Fruit fly (Drosophila melanogaster) whole organism, embryonic: ENCODE results near the gene CG14400.
A peak's percentile ranks its signal among the peaks of the same experiment; 100 is the strongest.

Experiments
- Antp ChIP-seq: fragments of 200-800 bp; sonication (Bioruptor generic); optimal IDR thresholded peaks from 3 replicates; lab custom pipeline; 2016; ENCODE audit warnings: missing biosample characterization, missing genetic modification characterization
- BEAF-32 ChIP-seq: fragments of 200-800 bp; sonication (Bioruptor generic); optimal IDR thresholded peaks from 3 replicates; lab custom pipeline; 2017; ENCODE audit warnings: missing biosample characterization, missing genetic modification characterization, mild to moderate bottlenecking, moderate library complexity, missing genetic modification reagents
- CG10209 ChIP-seq: fragments of 200-800 bp; sonication (Bioruptor generic); optimal IDR thresholded peaks from 3 replicates; lab custom pipeline; 2017; ENCODE audit warnings: missing biosample characterization, mild to moderate bottlenecking, missing genetic modification characterization, missing genetic modification reagents
- CG11723 ChIP-seq: fragments of 200-800 bp; sonication (Bioruptor generic); optimal IDR thresholded peaks from 2 replicates; lab custom pipeline; 2017; ENCODE audit warnings: missing biosample characterization, mild to moderate bottlenecking, missing genetic modification characterization
- CG12104 ChIP-seq: fragments of 200-800 bp; sonication (Bioruptor generic); optimal IDR thresholded peaks from 3 replicates; lab custom pipeline; 2016; ENCODE audit warnings: missing biosample characterization, missing genetic modification characterization
- CG12744 ChIP-seq: fragments of 200-800 bp; sonication (Bioruptor generic); optimal IDR thresholded peaks from 2 replicates; lab custom pipeline; 2016; ENCODE audit warnings: missing biosample characterization, missing genetic modification characterization
- CG12769 ChIP-seq: fragments of 200-800 bp; sonication (Bioruptor generic); optimal IDR thresholded peaks from 2 replicates; lab custom pipeline; 2019; ENCODE audit warnings: missing biosample characterization, mild to moderate bottlenecking, missing genetic modification characterization, moderate library complexity
- CG12942 ChIP-seq: fragments of 200-800 bp; sonication (Bioruptor generic); optimal IDR thresholded peaks from 3 replicates; lab custom pipeline; 2016; ENCODE audit warnings: missing biosample characterization, missing genetic modification characterization
- CG14860 ChIP-seq: fragments of 200-800 bp; sonication (Bioruptor generic); IDR thresholded peaks from 3 replicates; pipeline ENCODE4 v1.3.6; 2022; ENCODE audit warnings: missing biosample characterization, missing genetic modification characterization; ENCODE audit not compliant: partially characterized antibody
- CG17829 ChIP-seq: fragments of 200-800 bp; optimal IDR thresholded peaks from 2 replicates; lab custom pipeline; 2019; ENCODE audit warnings: missing biosample characterization, mild to moderate bottlenecking, missing genetic modification characterization, moderate library complexity
- CG1832 ChIP-seq: fragments of 200-800 bp; sonication (Bioruptor generic); optimal IDR thresholded peaks from 2 replicates; lab custom pipeline; 2017; ENCODE audit warnings: missing biosample characterization, mild to moderate bottlenecking, missing genetic modification characterization, inconsistent platforms
- CG2129 ChIP-seq: fragments of 200-800 bp; sonication (Bioruptor generic); IDR thresholded peaks from 2 replicates; pipeline ENCODE4 v1.3.6; 2022; ENCODE audit warnings: missing biosample characterization, missing genetic modification characterization; ENCODE audit not compliant: partially characterized antibody
- CG31224 ChIP-seq: fragments of 200-800 bp; sonication (Bioruptor generic); IDR thresholded peaks from 2 replicates; pipeline ENCODE4 v1.3.6; 2022; ENCODE audit warnings: missing biosample characterization, missing genetic modification characterization
- CG5180 ChIP-seq: fragments of 200-800 bp; sonication (Bioruptor generic); optimal IDR thresholded peaks from 3 replicates; lab custom pipeline; 2017; ENCODE audit warnings: missing biosample characterization, missing genetic modification characterization, mild to moderate bottlenecking, moderate library complexity, missing genetic modification reagents
- CG6689 ChIP-seq: fragments of 200-800 bp; sonication (Bioruptor generic); IDR thresholded peaks from 2 replicates; pipeline ENCODE4 v1.3.6; 2022; ENCODE audit warnings: missing biosample characterization, missing genetic modification characterization
- CG7839 ChIP-seq: fragments of 200-800 bp; sonication (Bioruptor generic); optimal IDR thresholded peaks from 3 replicates; lab custom pipeline; 2018; ENCODE audit warnings: missing biosample characterization, mild to moderate bottlenecking, missing genetic modification characterization, moderate library complexity
- CG8388 ChIP-seq: fragments of 200-800 bp; sonication (Bioruptor generic); optimal IDR thresholded peaks from 2 replicates; lab custom pipeline; 2019; ENCODE audit warnings: missing biosample characterization, mild to moderate bottlenecking, missing genetic modification characterization, moderate library complexity
- CG9437 ChIP-seq: fragments of 200-800 bp; sonication (Bioruptor generic); optimal IDR thresholded peaks from 2 replicates; lab custom pipeline; 2018; ENCODE audit warnings: missing biosample characterization, mild to moderate bottlenecking, missing genetic modification characterization
- CHES-1-like ChIP-seq: fragments of 200-800 bp; sonication (Bioruptor generic); optimal IDR thresholded peaks from 2 replicates; lab custom pipeline; 2016; ENCODE audit warnings: missing biosample characterization, missing genetic modification characterization
- CTCF ChIP-seq: fragments of 200-800 bp; sonication (Bioruptor generic); optimal IDR thresholded peaks from 2 replicates; lab custom pipeline; 2017; ENCODE audit warnings: missing biosample characterization, mild to moderate bottlenecking, missing genetic modification characterization, moderate library complexity
- Chrac-16 ChIP-seq: fragments of 200-800 bp; sonication (Bioruptor generic); optimal IDR thresholded peaks from 3 replicates; lab custom pipeline; 2016; ENCODE audit warnings: missing biosample characterization, missing genetic modification characterization
- Deaf1 ChIP-seq: fragments of 200-800 bp; optimal IDR thresholded peaks from 3 replicates; lab custom pipeline; 2019; ENCODE audit warnings: missing biosample characterization, mild to moderate bottlenecking, missing genetic modification characterization, moderate library complexity
- Dll ChIP-seq: fragments of 200-800 bp; sonication (Bioruptor generic); IDR thresholded peaks from 4 replicates; pipeline ENCODE4 v1.3.6; 2022; ENCODE audit warnings: missing biosample characterization, missing genetic modification characterization; ENCODE audit not compliant: partially characterized antibody
- Dref ChIP-seq: fragments of 200-800 bp; sonication (Bioruptor generic); IDR thresholded peaks from 2 replicates; pipeline ENCODE4 v1.3.6; 2022; ENCODE audit warnings: missing biosample characterization, missing genetic modification characterization
- Elba2 ChIP-seq: fragments of 200-800 bp; sonication (Bioruptor generic); optimal IDR thresholded peaks from 3 replicates; lab custom pipeline; 2016; ENCODE audit warnings: missing biosample characterization, missing genetic modification characterization
- Jarid2 ChIP-seq: fragments of 200-800 bp; sonication (Bioruptor generic); optimal IDR thresholded peaks from 3 replicates; lab custom pipeline; 2017; ENCODE audit warnings: mild to moderate bottlenecking, missing biosample characterization, missing genetic modification reagents, missing genetic modification characterization
- MTF-1 ChIP-seq: fragments of 200-800 bp; sonication (Bioruptor generic); optimal IDR thresholded peaks from 2 replicates; lab custom pipeline; 2018; ENCODE audit warnings: missing biosample characterization, mild to moderate bottlenecking, missing genetic modification characterization, borderline replicate concordance
- NC2β ChIP-seq: fragments of 200-800 bp; sonication (Bioruptor generic); optimal IDR thresholded peaks from 2 replicates; lab custom pipeline; 2016; ENCODE audit warnings: missing biosample characterization, missing genetic modification characterization
- Optix ChIP-seq: fragments of 200-800 bp; sonication (Bioruptor generic); IDR thresholded peaks from 3 replicates; pipeline ENCODE4 v1.3.6; 2022; ENCODE audit warnings: missing biosample characterization, missing genetic modification characterization
- Pdp1 ChIP-seq, 2 experiments: fragments of 200-800 bp; sonication (Bioruptor generic); optimal IDR thresholded peaks; 3 replicates each; lab custom pipeline; 2016; ENCODE audit warnings: missing biosample characterization in 2 of 2, missing genetic modification characterization in 2 of 2, mild to moderate bottlenecking in 1 of 2, moderate library complexity in 1 of 2
- Xbp1 ChIP-seq: fragments of 200-800 bp; sonication (Bioruptor generic); optimal IDR thresholded peaks from 3 replicates; lab custom pipeline; 2016; ENCODE audit warnings: missing biosample characterization, mild to moderate bottlenecking, missing genetic modification characterization
- ac ChIP-seq: fragments of 200-800 bp; sonication (Bioruptor generic); optimal IDR thresholded peaks from 3 replicates; lab custom pipeline; 2017; ENCODE audit warnings: missing biosample characterization, mild to moderate bottlenecking, missing genetic modification characterization
- cato ChIP-seq: fragments of 200-800 bp; sonication (Bioruptor generic); optimal IDR thresholded peaks from 2 replicates; lab custom pipeline; 2016; ENCODE audit warnings: missing biosample characterization, missing genetic modification characterization, borderline replicate concordance
- disco-r ChIP-seq: fragments of 200-800 bp; sonication (Bioruptor generic); optimal IDR thresholded peaks from 2 replicates; lab custom pipeline; 2016; ENCODE audit warnings: missing biosample characterization, missing genetic modification characterization
- dysf ChIP-seq: fragments of 200-800 bp; sonication (Bioruptor generic); IDR thresholded peaks from 3 replicates; pipeline ENCODE4 v1.3.6; 2022; ENCODE audit warnings: missing biosample characterization, missing genetic modification characterization
- her ChIP-seq: fragments of 200-800 bp; sonication (Bioruptor generic); optimal IDR thresholded peaks from 2 replicates; lab custom pipeline; 2016; ENCODE audit warnings: missing biosample characterization, missing genetic modification characterization
- kay ChIP-seq: fragments of 200-800 bp; sonication (Bioruptor generic); optimal IDR thresholded peaks from 2 replicates; lab custom pipeline; 2016; ENCODE audit warnings: missing biosample characterization, missing genetic modification characterization
- ken ChIP-seq: fragments of 200-800 bp; sonication (Bioruptor generic); IDR thresholded peaks from 3 replicates; pipeline ENCODE4 v1.3.6; 2022; ENCODE audit warnings: missing biosample characterization, missing genetic modification characterization
- nau ChIP-seq: fragments of 200-800 bp; sonication (Bioruptor generic); optimal IDR thresholded peaks from 3 replicates; lab custom pipeline; 2017; ENCODE audit warnings: missing biosample characterization, mild to moderate bottlenecking, missing genetic modification characterization, missing genetic modification reagents
- pnt ChIP-seq: fragments of 200-800 bp; sonication (Bioruptor generic); optimal IDR thresholded peaks from 3 replicates; lab custom pipeline; 2016; ENCODE audit warnings: missing biosample characterization, missing genetic modification characterization
- ro ChIP-seq: fragments of 200-800 bp; sonication (Bioruptor generic); IDR thresholded peaks from 2 replicates; pipeline ENCODE4 v1.3.6; 2022; ENCODE audit warnings: missing biosample characterization, missing genetic modification characterization
- run ChIP-seq: fragments of 200-800 bp; sonication (Bioruptor generic); optimal IDR thresholded peaks from 3 replicates; lab custom pipeline; 2018; ENCODE audit warnings: missing biosample characterization, mild to moderate bottlenecking, missing genetic modification characterization
- sisA ChIP-seq: fragments of 200-800 bp; sonication (Bioruptor generic); IDR thresholded peaks from 2 replicates; pipeline ENCODE4 v1.3.6; 2022; ENCODE audit warnings: missing biosample characterization, missing genetic modification characterization
- stc ChIP-seq: fragments of 200-800 bp; sonication (Bioruptor generic); IDR thresholded peaks from 2 replicates; pipeline ENCODE4 v1.3.6; 2022; ENCODE audit warnings: missing biosample characterization, missing genetic modification characterization
- tgo ChIP-seq: fragments of 200-800 bp; sonication (Bioruptor generic); IDR thresholded peaks from 3 replicates; pipeline ENCODE4 v1.3.6; 2022; ENCODE audit warnings: missing biosample characterization, missing genetic modification characterization
- tio ChIP-seq: fragments of 200-800 bp; sonication (Bioruptor generic); optimal IDR thresholded peaks from 2 replicates; lab custom pipeline; 2017; ENCODE audit warnings: missing biosample characterization, missing genetic modification characterization, inconsistent platforms
- vnd ChIP-seq: fragments of 200-800 bp; sonication (Bioruptor generic); IDR thresholded peaks from 3 replicates; pipeline ENCODE4 v1.3.6; 2022; ENCODE audit warnings: missing biosample characterization, missing genetic modification characterization; ENCODE audit not compliant: partially characterized antibody
- z ChIP-seq: fragments of 200-800 bp; sonication (Bioruptor generic); IDR thresholded peaks from 3 replicates; pipeline ENCODE4 v1.3.6; 2022; ENCODE audit warnings: missing biosample characterization, missing genetic modification characterization
- zen2 ChIP-seq: fragments of 200-800 bp; sonication (Bioruptor generic); IDR thresholded peaks from 3 replicates; pipeline ENCODE4 v1.3.6; 2022; ENCODE audit warnings: missing biosample characterization, missing genetic modification characterization; ENCODE audit not compliant: partially characterized antibody

Gene CG14400

dm6 chr2L:20822489-20823195 is 35.0 kb downstream of the CG14400 start, which contains the start of gene CG9331 (continued):
- no peak for TF ChIP-seq Antp (GFP tag; lab: Kevin White, UChicago)
- TF ChIP-seq z: no peak
- TF ChIP-seq BEAF-32 (GFP tag; lab: Kevin White, UChicago): peak; percentile 25
- TF ChIP-seq CG2129: no peak
- no peak for TF ChIP-seq CG12744
- no peak for TF ChIP-seq CG12942 (GFP tag; lab: Kevin White, UChicago)
- peak; percentile 85 for TF ChIP-seq Elba2 (GFP tag; lab: Kevin White, UChicago)
- TF ChIP-seq Chrac-16 (GFP tag; lab: Kevin White, UChicago): no peak
- no peak for TF ChIP-seq Xbp1
- TF ChIP-seq CHES-1-like: no peak
- 0 out of 2 replicates have a peak, but pooled peaks have one; percentile 12 for TF ChIP-seq stc (GFP tag; lab: Robert Waterston, UW)
- TF ChIP-seq CTCF (GFP tag; lab: Kevin White, UChicago): no peak
- no peak for TF ChIP-seq Dref (GFP tag; lab: Robert Waterston, UW)
- TF ChIP-seq Pdp1 (GFP tag; optimal IDR thresholded peaks at IDR 0.05; lab: Kevin White, UChicago): peak in 1 of 2 experiments; percentile 99
- no peak for TF ChIP-seq ken (GFP tag; lab: Robert Waterston, UW)
- TF ChIP-seq tio: no peak
- no peak for TF ChIP-seq ac (GFP tag; lab: Kevin White, UChicago)
- TF ChIP-seq sisA (GFP tag; lab: Robert Waterston, UW): no peak
- TF ChIP-seq ro (GFP tag; lab: Robert Waterston, UW): no peak
- TF ChIP-seq CG14860 (GFP tag; lab: Robert Waterston, UW): peak; percentile 51; the same call in 1 of the 3 replicates
- TF ChIP-seq Optix (GFP tag; lab: Robert Waterston, UW): no peak
- TF ChIP-seq CG11723: no peak
- TF ChIP-seq disco-r (GFP tag; lab: Kevin White, UChicago): no peak
- TF ChIP-seq kay (GFP tag; lab: Kevin White, UChicago): peak; percentile 47
- TF ChIP-seq tgo (GFP tag; lab: Robert Waterston, UW): no peak
- no peak for TF ChIP-seq NC2β (GFP tag; lab: Kevin White, UChicago)
- TF ChIP-seq Deaf1 (tag; lab: Kevin White, UChicago): peak; percentile 86
- no peak for TF ChIP-seq CG8388 (GFP tag; lab: Kevin White, UChicago)
- no peak for TF ChIP-seq CG5180
- no peak for TF ChIP-seq pnt
- TF ChIP-seq CG12769: peak; percentile 33
- peak; percentile 57; the same call in 3 of the 4 replicates for TF ChIP-seq Dll (GFP tag; lab: Robert Waterston, UW)
- no peak for TF ChIP-seq CG1832
- TF ChIP-seq MTF-1 (GFP tag; lab: Kevin White, UChicago): no peak
- no peak for TF ChIP-seq Jarid2 (GFP tag; lab: Kevin White, UChicago)
- no peak for TF ChIP-seq her (GFP tag; lab: Kevin White, UChicago)
- TF ChIP-seq CG31224: peak; percentile 100
- TF ChIP-seq CG12104 (GFP tag; lab: Kevin White, UChicago): no peak
- TF ChIP-seq CG10209 (GFP tag; lab: Kevin White, UChicago): peak; percentile 58
- TF ChIP-seq run (tag; lab: Kevin White, UChicago): peak; percentile 88
- peak; percentile 24 for TF ChIP-seq nau (GFP tag; lab: Kevin White, UChicago)
- TF ChIP-seq CG7839 (tag; lab: Kevin White, UChicago): no peak
- no peak for TF ChIP-seq dysf (GFP tag; lab: Robert Waterston, UW)
- TF ChIP-seq CG17829: peak; percentile 87
- no peak for TF ChIP-seq CG6689 (GFP tag; lab: Robert Waterston, UW)
- TF ChIP-seq zen2 (GFP tag; lab: Robert Waterston, UW): 0 out of 3 replicates have a peak, but pooled peaks have one; percentile 50
- TF ChIP-seq CG9437 (GFP tag; lab: Kevin White, UChicago): peak; percentile 45
- peak; percentile 56; the same call in 1 of the 3 replicates for TF ChIP-seq vnd (GFP tag; lab: Robert Waterston, UW)
- no peak for TF ChIP-seq cato
